Fruit fly (Drosophila melanogaster) whole organism, embryonic: ENCODE data around the gene CG32847.

ENCODE experiments used
- BEAF-32 ChIP-seq: fragments of 200-800 bp; sonication (Bioruptor generic); optimal IDR thresholded peaks from 3 replicates; lab custom pipeline; 2017; ENCODE audit warnings: missing biosample characterization, missing genetic modification characterization, mild to moderate bottlenecking, moderate library complexity, missing genetic modification reagents
- CG10267 ChIP-seq: fragments of 200-800 bp; sonication (Bioruptor generic); optimal IDR thresholded peaks from 2 replicates; lab custom pipeline; 2018; ENCODE audit warnings: missing biosample characterization, mild to moderate bottlenecking, missing genetic modification characterization, moderate library complexity
- CG11504 ChIP-seq: fragments of 200-800 bp; sonication (Bioruptor generic); optimal IDR thresholded peaks from 3 replicates; lab custom pipeline; 2019; ENCODE audit warnings: missing biosample characterization, mild to moderate bottlenecking, missing genetic modification characterization, moderate library complexity
- CG1233 ChIP-seq: fragments of 200-800 bp; sonication (Bioruptor generic); optimal IDR thresholded peaks from 4 replicates; lab custom pipeline; 2018; ENCODE audit warnings: missing biosample characterization, mild to moderate bottlenecking, missing genetic modification characterization
- CG13624 ChIP-seq: fragments of 200-800 bp; sonication (Bioruptor generic); optimal IDR thresholded peaks from 2 replicates; lab custom pipeline; 2016; ENCODE audit warnings: missing biosample characterization, missing genetic modification characterization
- CG13894 ChIP-seq: fragments of 200-800 bp; sonication (Bioruptor generic); optimal IDR thresholded peaks from 3 replicates; lab custom pipeline; 2018; ENCODE audit warnings: missing biosample characterization, mild to moderate bottlenecking, missing genetic modification characterization, moderate library complexity
- CG15514 ChIP-seq: fragments of 200-800 bp; sonication (Bioruptor generic); optimal IDR thresholded peaks from 3 replicates; lab custom pipeline; 2017; ENCODE audit warnings: missing biosample characterization, missing genetic modification characterization, mild to moderate bottlenecking, moderate library complexity, missing genetic modification reagents
- CG15696 ChIP-seq: fragments of 200-800 bp; sonication (Bioruptor generic); optimal IDR thresholded peaks from 2 replicates; lab custom pipeline; 2019; ENCODE audit warnings: missing biosample characterization, mild to moderate bottlenecking, missing genetic modification characterization, moderate library complexity
- CG16815 ChIP-seq: fragments of 200-800 bp; sonication (Bioruptor generic); optimal IDR thresholded peaks from 3 replicates; lab custom pipeline; 2017; ENCODE audit warnings: missing biosample characterization, mild to moderate bottlenecking, missing genetic modification characterization
- CG1832 ChIP-seq: fragments of 200-800 bp; sonication (Bioruptor generic); optimal IDR thresholded peaks from 2 replicates; lab custom pipeline; 2017; ENCODE audit warnings: missing biosample characterization, mild to moderate bottlenecking, missing genetic modification characterization, inconsistent platforms
- CG18599 ChIP-seq: fragments of 200-800 bp; sonication (Bioruptor generic); optimal IDR thresholded peaks from 3 replicates; lab custom pipeline; 2017; ENCODE audit warnings: missing biosample characterization, missing genetic modification characterization, mild to moderate bottlenecking, moderate library complexity, missing genetic modification reagents
- CG2875 ChIP-seq: fragments of 200-800 bp; sonication (Bioruptor generic); optimal IDR thresholded peaks from 2 replicates; lab custom pipeline; 2017; ENCODE audit warnings: missing biosample characterization, mild to moderate bottlenecking, missing genetic modification characterization, missing genetic modification reagents
- CG32532 ChIP-seq: fragments of 200-800 bp; sonication (Bioruptor generic); IDR thresholded peaks from 2 replicates; pipeline ENCODE4 v1.3.6; 2022; ENCODE audit warnings: missing biosample characterization, missing genetic modification characterization
- CG3995 ChIP-seq: fragments of 200-800 bp; sonication (Bioruptor generic); optimal IDR thresholded peaks from 3 replicates; lab custom pipeline; 2016; ENCODE audit warnings: missing biosample characterization, missing genetic modification characterization
- CG42726 ChIP-seq: fragments of 200-800 bp; sonication (Bioruptor generic); IDR thresholded peaks from 2 replicates; pipeline ENCODE4 v1.3.6; 2022; ENCODE audit warnings: missing biosample characterization, missing genetic modification characterization; ENCODE audit not compliant: partially characterized antibody
- CG5245 ChIP-seq: fragments of 200-800 bp; sonication (Bioruptor generic); optimal IDR thresholded peaks from 3 replicates; lab custom pipeline; 2016; ENCODE audit warnings: missing biosample characterization, missing genetic modification characterization
- CG8290 ChIP-seq, 3 experiments: fragments of 200-800 bp; sonication (Bioruptor generic); optimal IDR thresholded peaks; 2 replicates each; lab custom pipeline; 2016 to 2019; ENCODE audit warnings: missing biosample characterization in 3 of 3, missing genetic modification characterization in 3 of 3, mild to moderate bottlenecking in 2 of 3, moderate library complexity in 1 of 3
- D ChIP-seq, 2 experiments: fragments of 200-800 bp in 1 of 2; fragments of >200 bp in 1 of 2; sonication (Bioruptor generic) in 1 of 2; optimal IDR thresholded peaks; 2 replicates in 1 of 2; 3 replicates in 1 of 2; lab custom pipeline; 2017; ENCODE audit warnings: mild to moderate bottlenecking in 1 of 2, missing biosample characterization in 1 of 2, missing genetic modification characterization in 1 of 2, missing genetic modification reagents in 1 of 2
- Dek ChIP-seq: fragments of 200-800 bp; sonication (Bioruptor generic); optimal IDR thresholded peaks from 3 replicates; lab custom pipeline; 2019; ENCODE audit warnings: missing biosample characterization, mild to moderate bottlenecking, missing genetic modification characterization, moderate library complexity
- Dfd ChIP-seq, 2 experiments: fragments of >200 bp; optimal IDR thresholded peaks; 2 replicates each; lab custom pipeline; 2017; ENCODE audit warnings: missing biosample characterization in 2 of 2, missing genetic modification characterization in 2 of 2
- E2f2 ChIP-seq: fragments of 200-800 bp; sonication (Bioruptor generic); IDR thresholded peaks from 2 replicates; pipeline ENCODE4 v1.3.6; 2022; ENCODE audit warnings: missing biosample characterization, missing genetic modification characterization
- ERR ChIP-seq: fragments of 200-800 bp; sonication (Bioruptor generic); optimal IDR thresholded peaks from 2 replicates; lab custom pipeline; 2016; ENCODE audit warnings: missing biosample characterization, missing genetic modification characterization
- Ets97D ChIP-seq: fragments of 200-800 bp; sonication (Bioruptor generic); optimal IDR thresholded peaks from 3 replicates; lab custom pipeline; 2016; ENCODE audit warnings: missing biosample characterization, missing genetic modification characterization
- Fer1 ChIP-seq: fragments of 200-800 bp; sonication (Bioruptor generic); optimal IDR thresholded peaks from 2 replicates; lab custom pipeline; 2017; ENCODE audit warnings: missing biosample characterization, mild to moderate bottlenecking, missing genetic modification characterization
- Fer3 ChIP-seq: fragments of 200-800 bp; sonication (Bioruptor generic); optimal IDR thresholded peaks from 2 replicates; lab custom pipeline; 2018; ENCODE audit warnings: missing biosample characterization, mild to moderate bottlenecking, missing genetic modification characterization, moderate library complexity
- HLH3B ChIP-seq: fragments of 200-800 bp; sonication (Bioruptor generic); IDR thresholded peaks from 2 replicates; pipeline ENCODE4 v1.3.6; 2022; ENCODE audit warnings: missing biosample characterization, missing genetic modification characterization
- HLHmδ ChIP-seq: fragments of 200-800 bp; sonication (Bioruptor generic); optimal IDR thresholded peaks from 2 replicates; lab custom pipeline; 2018; ENCODE audit warnings: missing biosample characterization, mild to moderate bottlenecking, missing genetic modification characterization, moderate library complexity
- Hand ChIP-seq: fragments of 200-800 bp; sonication (Bioruptor generic); optimal IDR thresholded peaks from 2 replicates; lab custom pipeline; 2017; ENCODE audit warnings: mild to moderate bottlenecking, missing biosample characterization, missing genetic modification reagents, missing genetic modification characterization
- HmgD ChIP-seq: fragments of 200-800 bp; sonication (Bioruptor generic); optimal IDR thresholded peaks from 3 replicates; lab custom pipeline; 2016; ENCODE audit warnings: missing biosample characterization, missing genetic modification characterization
- Hsf ChIP-seq: fragments of 200-800 bp; sonication (Bioruptor generic); optimal IDR thresholded peaks from 3 replicates; lab custom pipeline; 2016; ENCODE audit warnings: missing biosample characterization, missing genetic modification characterization
- Jarid2 ChIP-seq: fragments of 200-800 bp; sonication (Bioruptor generic); optimal IDR thresholded peaks from 3 replicates; lab custom pipeline; 2017; ENCODE audit warnings: mild to moderate bottlenecking, missing biosample characterization, missing genetic modification reagents, missing genetic modification characterization
- Kr ChIP-seq: fragments of 200-800 bp; sonication (Bioruptor generic); optimal IDR thresholded peaks from 2 replicates; lab custom pipeline; 2017; ENCODE audit warnings: missing biosample characterization, mild to moderate bottlenecking, missing genetic modification characterization
- NK7.1 ChIP-seq: fragments of 200-800 bp; sonication (Bioruptor generic); optimal IDR thresholded peaks from 3 replicates; lab custom pipeline; 2016; ENCODE audit warnings: missing biosample characterization, missing genetic modification characterization
- Oaz ChIP-seq: fragments of 200-800 bp; sonication (Bioruptor generic); IDR thresholded peaks from 2 replicates; pipeline ENCODE4 v1.3.6; 2022; ENCODE audit warnings: missing biosample characterization, missing genetic modification characterization
- Sry-δ ChIP-seq: fragments of 200-800 bp; sonication (Bioruptor generic); optimal IDR thresholded peaks from 2 replicates; lab custom pipeline; 2016; ENCODE audit warnings: missing biosample characterization, missing genetic modification characterization
- ac ChIP-seq: fragments of 200-800 bp; sonication (Bioruptor generic); optimal IDR thresholded peaks from 3 replicates; lab custom pipeline; 2017; ENCODE audit warnings: missing biosample characterization, mild to moderate bottlenecking, missing genetic modification characterization
- caup ChIP-seq: fragments of 200-800 bp; sonication (Bioruptor generic); optimal IDR thresholded peaks from 3 replicates; lab custom pipeline; 2017; ENCODE audit warnings: missing biosample characterization, mild to moderate bottlenecking, missing genetic modification characterization, moderate library complexity; ENCODE audit not compliant: severe bottlenecking
- crol ChIP-seq: fragments of 200-800 bp; sonication (Bioruptor generic); IDR thresholded peaks from 2 replicates; pipeline ENCODE4 v1.3.6; 2022; ENCODE audit warnings: missing biosample characterization, missing genetic modification characterization
- danr ChIP-seq: fragments of 200-800 bp; sonication (Bioruptor generic); IDR thresholded peaks from 2 replicates; pipeline ENCODE4 v1.3.6; 2022; ENCODE audit warnings: missing biosample characterization, missing genetic modification characterization
- dm ChIP-seq: fragments of 200-800 bp; sonication (Bioruptor generic); optimal IDR thresholded peaks from 3 replicates; lab custom pipeline; 2016; ENCODE audit warnings: missing biosample characterization, missing genetic modification characterization
- fd102C ChIP-seq: fragments of 200-800 bp; sonication (Bioruptor generic); optimal IDR thresholded peaks from 2 replicates; lab custom pipeline; 2018; ENCODE audit warnings: missing biosample characterization, mild to moderate bottlenecking, missing genetic modification characterization, moderate library complexity
- fru ChIP-seq: fragments of >200 bp; optimal IDR thresholded peaks from 2 replicates; lab custom pipeline; 2017
- gcm2 ChIP-seq: fragments of 200-800 bp; sonication (Bioruptor generic); optimal IDR thresholded peaks from 2 replicates; lab custom pipeline; 2016; ENCODE audit warnings: missing biosample characterization, missing genetic modification characterization
- her ChIP-seq: fragments of 200-800 bp; sonication (Bioruptor generic); optimal IDR thresholded peaks from 2 replicates; lab custom pipeline; 2016; ENCODE audit warnings: missing biosample characterization, missing genetic modification characterization
- row ChIP-seq: fragments of 200-800 bp; sonication (Bioruptor generic); IDR thresholded peaks from 3 replicates; pipeline ENCODE4 v1.3.6; 2022; ENCODE audit warnings: missing biosample characterization, missing genetic modification characterization
- sd ChIP-seq: fragments of 200-800 bp; sonication (Bioruptor generic); optimal IDR thresholded peaks from 3 replicates; lab custom pipeline; 2018; ENCODE audit warnings: missing biosample characterization, mild to moderate bottlenecking, missing genetic modification characterization, moderate library complexity
- unc-4 ChIP-seq: fragments of 200-800 bp; sonication (Bioruptor generic); IDR thresholded peaks from 2 replicates; pipeline ENCODE4 v1.3.6; 2022; ENCODE audit warnings: missing biosample characterization, missing genetic modification characterization; ENCODE audit not compliant: partially characterized antibody

The CG32847 gene

dm6 chr3L:15142004-15142890, 20.9 kb downstream of the CG32847 start, which contains the start of gene Pdi (continued):
- TF ChIP-seq NK7.1, result peak; percentile 6
- TF ChIP-seq fru (lab: Kevin White, UChicago), result no peak
- peak; percentile 29 for TF ChIP-seq Fer1 (GFP tag; lab: Kevin White, UChicago)
- peak; percentile 80 for TF ChIP-seq Sry-δ (GFP tag; lab: Kevin White, UChicago)
- no peak for TF ChIP-seq Kr (GFP tag; lab: Kevin White, UChicago)
- no peak for TF ChIP-seq Dfd (GFP tag; optimal IDR thresholded peaks at IDR 0.05; lab: Kevin White, UChicago)
- TF ChIP-seq her (GFP tag; lab: Kevin White, UChicago), result peak; percentile 5
- TF ChIP-seq CG11504 (tag; lab: Kevin White, UChicago), result peak; percentile 50
- TF ChIP-seq CG3995 (GFP tag; lab: Kevin White, UChicago), result peak; percentile 24
- peak; percentile 34 for TF ChIP-seq HLHmδ (GFP tag; lab: Kevin White, UChicago)
- TF ChIP-seq CG10267 (tag; lab: Kevin White, UChicago), result peak; percentile 64
- peak; percentile 4 for TF ChIP-seq caup (GFP tag; lab: Kevin White, UChicago)
- peak; percentile 40; the same call in 1 of the 3 replicates for TF ChIP-seq row (GFP tag; lab: Robert Waterston, UW)
- peak; percentile 65 for TF ChIP-seq Ets97D (GFP tag; lab: Kevin White, UChicago)
- peak; percentile 71 for TF ChIP-seq CG1832 (GFP tag; lab: Kevin White, UChicago)
- TF ChIP-seq CG42726 (GFP tag; lab: Robert Waterston, UW), result peak; percentile 70
- TF ChIP-seq unc-4 (GFP tag; lab: Robert Waterston, UW), result peak; percentile 83
- TF ChIP-seq CG16815 (GFP tag; lab: Kevin White, UChicago), result no peak
- TF ChIP-seq D (optimal IDR thresholded peaks at IDR 0.05; lab: Kevin White, UChicago), result peak; percentile 24
- TF ChIP-seq D (GFP tag; optimal IDR thresholded peaks at IDR 0.05; lab: Kevin White, UChicago), result no peak
- TF ChIP-seq danr (GFP tag; lab: Robert Waterston, UW), result no peak
- peak; percentile 16 for TF ChIP-seq CG5245 (GFP tag; lab: Kevin White, UChicago)
- peak; percentile 58 for TF ChIP-seq CG15514 (GFP tag; lab: Kevin White, UChicago)
- TF ChIP-seq CG13624 (GFP tag; lab: Kevin White, UChicago), result peak; percentile 43
- TF ChIP-seq CG2875 (GFP tag; lab: Kevin White, UChicago), result peak; percentile 11
- TF ChIP-seq E2f2, result peak; percentile 70
- peak; percentile 66 for TF ChIP-seq HmgD (GFP tag; lab: Kevin White, UChicago)
- TF ChIP-seq CG1233 (GFP tag; lab: Kevin White, UChicago), result no peak
- no peak for TF ChIP-seq CG18599
- TF ChIP-seq Dek (tag; lab: Kevin White, UChicago), result peak; percentile 42
- TF ChIP-seq fd102C (GFP tag; lab: Kevin White, UChicago), result no peak
- TF ChIP-seq crol, result 0 out of 2 replicates have a peak, but pooled peaks have one; percentile 5
- TF ChIP-seq gcm2 (GFP tag; lab: Kevin White, UChicago), result peak; percentile 51
- TF ChIP-seq sd (tag; lab: Kevin White, UChicago), result peak; percentile 72
- no peak for TF ChIP-seq Oaz (GFP tag; lab: Robert Waterston, UW)
- TF ChIP-seq CG8290 (GFP tag; optimal IDR thresholded peaks at IDR 0.05; lab: Kevin White, UChicago), result no peak
- peak; percentile 14 to 50 for TF ChIP-seq CG8290 (tag; optimal IDR thresholded peaks at IDR 0.05; lab: Kevin White, UChicago)
- peak; percentile 5 for TF ChIP-seq ac (GFP tag; lab: Kevin White, UChicago)
- peak; percentile 33 for TF ChIP-seq dm (GFP tag; lab: Kevin White, UChicago)
- peak; percentile 16 for TF ChIP-seq Hsf (GFP tag; lab: Kevin White, UChicago)
- peak; percentile 60 for TF ChIP-seq CG13894 (tag; lab: Kevin White, UChicago)
- TF ChIP-seq Fer3, result peak; percentile 26
- peak; percentile 45 for TF ChIP-seq CG32532
- peak; percentile 33; the same call in 1 of the 2 replicates for TF ChIP-seq HLH3B
- no peak for TF ChIP-seq ERR (GFP tag; lab: Kevin White, UChicago)
- peak; percentile 73 for TF ChIP-seq Jarid2
- peak; percentile 43 for TF ChIP-seq CG15696 (tag; lab: Kevin White, UChicago)
- peak; percentile 85 for TF ChIP-seq BEAF-32
- peak; percentile 12 for TF ChIP-seq Hand (GFP tag; lab: Kevin White, UChicago)
